Worm (Caenorhabditis elegans) whole organism, late embryonic: ENCODE measurements around the gene C10F3.7.

Experiments used
- ama-1 ChIP-seq: fragments of 150-350 bp; optimal IDR thresholded peaks from 2 replicates; lab custom pipeline; 2014
- ceh-6 ChIP-seq: fragments of 200-800 bp; sonication (Bioruptor generic); optimal IDR thresholded peaks from 2 replicates; lab custom pipeline; 2018; ENCODE audit warnings: mild to moderate bottlenecking, missing genetic modification characterization, missing compliant biosample characterization
- eyg-1 ChIP-seq: sonication (generic microtip); optimal IDR thresholded peaks from 2 replicates; lab custom pipeline; 2016; ENCODE audit warnings: missing genotype, missing genetic modification characterization, missing compliant biosample characterization
- hlh-6 ChIP-seq: sonication (generic microtip); optimal IDR thresholded peaks from 2 replicates; lab custom pipeline; 2016; ENCODE audit warnings: missing genotype, missing genetic modification characterization, missing compliant biosample characterization
- nhr-11 ChIP-seq: fragments of 150-350 bp; optimal IDR thresholded peaks from 2 replicates; lab custom pipeline; 2014; ENCODE audit warnings: missing biosample characterization, missing genetic modification characterization
- pat-9 ChIP-seq: fragments of 200-800 bp; sonication (Bioruptor generic); optimal IDR thresholded peaks from 2 replicates; lab custom pipeline; 2018; ENCODE audit warnings: mild to moderate bottlenecking, missing genetic modification characterization, moderate library complexity, missing compliant biosample characterization

ce11 chrV:5986755-5987154 is at the start of gene C10F3.7:
- TF ChIP-seq nhr-11 (tag; lab: Kevin White, UChicago) (no peak), eyg-1 (tag; lab: Kevin White, UChicago) (no peak), ama-1 (lab: Kevin White, UChicago) (no peak), hlh-6 (no peak), ceh-6 (GFP tag; lab: Kevin White, UChicago) (no peak), pat-9 (tag; lab: Kevin White, UChicago) (no peak)
